Fruit fly (Drosophila melanogaster): Measurements from ENCODE around the gene CG3078.

The CG3078 gene

dm6 chrX:2219899-2220298 is 39.8 kb downstream of the CG3078 start (continued):
- no peak for TF ChIP-seq CG8319 (GFP tag; optimal IDR thresholded peaks at IDR 0.05)
- peak; percentile 55 for TF ChIP-seq CG4318 (GFP tag; optimal IDR thresholded peaks at IDR 0.05)
- no peak for TF ChIP-seq CG6854 (GFP tag; optimal IDR thresholded peaks at IDR 0.05)
- peak; percentile 9 for TF ChIP-seq CG10631 (GFP tag; optimal IDR thresholded peaks at IDR 0.05)
- peak; percentile 45; the same call in 2 of the 3 replicates for TF ChIP-seq CG8119 (GFP tag; IDR thresholded peaks at IDR 0.05)
- TF ChIP-seq CG16779 (tag; optimal IDR thresholded peaks at IDR 0.05), result no peak
- peak; percentile 5 for TF ChIP-seq CG10669 (GFP tag; optimal IDR thresholded peaks at IDR 0.05)
- no peak for TF ChIP-seq CG11762 (GFP tag; optimal IDR thresholded peaks at IDR 0.05; ENCODE audit: insufficient read depth)
- peak; percentile 15 for TF ChIP-seq CG6276 (GFP tag; optimal IDR thresholded peaks at IDR 0.05)
- TF ChIP-seq CG34406 (GFP tag; optimal IDR thresholded peaks at IDR 0.05), result no peak
- no peak for TF ChIP-seq Met (GFP tag; optimal IDR thresholded peaks at IDR 0.05)
- no peak for TF ChIP-seq spab (GFP tag; optimal IDR thresholded peaks at IDR 0.05)
- TF ChIP-seq achi (GFP tag; optimal IDR thresholded peaks at IDR 0.05), result peak; percentile 23
- no peak for TF ChIP-seq Ets21C (GFP tag; optimal IDR thresholded peaks at IDR 0.05)
- TF ChIP-seq CG3032 (tag; optimal IDR thresholded peaks at IDR 0.05), result peak; percentile 12
- no peak for TF ChIP-seq Hr38 (GFP tag; optimal IDR thresholded peaks at IDR 0.05)
- TF ChIP-seq OdsH (GFP tag; optimal IDR thresholded peaks at IDR 0.05), result peak; percentile 43
- TF ChIP-seq fd85E (GFP tag; optimal IDR thresholded peaks at IDR 0.05), result no peak
- TF ChIP-seq CG6808 (GFP tag; optimal IDR thresholded peaks at IDR 0.05), result peak; percentile 6
- TF ChIP-seq Eip93F (GFP tag; optimal IDR thresholded peaks at IDR 0.05), result no peak
- no peak for TF ChIP-seq fd59A (GFP tag; optimal IDR thresholded peaks at IDR 0.05)

dm6 chrX:2219246-2219645 is 40.4 kb downstream of the CG3078 start:
- TF ChIP-seq net (GFP tag; optimal IDR thresholded peaks at IDR 0.05) (peak; percentile 23), vri (GFP tag; optimal IDR thresholded peaks at IDR 0.05) (no peak)

- TF ChIP-seq spab (GFP tag; optimal IDR thresholded peaks at IDR 0.05), result no peak
Observed at dm6 chrX:2218455-2218854, 41.2 kb downstream of the CG3078 start.

- TF ChIP-seq pdm3 (GFP tag; optimal IDR thresholded peaks at IDR 0.05) (no peak), svp (GFP tag) (peak; percentile 80), Lpt (GFP tag; optimal IDR thresholded peaks at IDR 0.05) (no peak), Eip93F (GFP tag; optimal IDR thresholded peaks at IDR 0.05) (no peak), CG11762 (GFP tag; optimal IDR thresholded peaks at IDR 0.05; ENCODE audit: insufficient read depth) (no peak), Eip78C (GFP tag) (peak; percentile 55), CG11902 (GFP tag; optimal IDR thresholded peaks at IDR 0.05) (no peak), Eip75B (GFP tag; optimal IDR thresholded peaks at IDR 0.05) (peak; percentile 31)
Observed at dm6 chrX:2213759-2214406, 45.8 kb downstream of the CG3078 start, which contains the start of gene SmydA-8. TSS of gene SmydA-8 (minus strand) at chrX:2213809.

- TF ChIP-seq CG1621 (tag; optimal IDR thresholded peaks at IDR 0.05) (no peak), svp (GFP tag) (peak; percentile 92), CG11902 (GFP tag; optimal IDR thresholded peaks at IDR 0.05) (no peak), Lpt (GFP tag; optimal IDR thresholded peaks at IDR 0.05) (no peak), CG32006 (GFP tag; optimal IDR thresholded peaks at IDR 0.05) (no peak), Eip75B (GFP tag; optimal IDR thresholded peaks at IDR 0.05) (no peak), Sox102F (GFP tag; optimal IDR thresholded peaks at IDR 0.05) (no peak), Ets96B (tag; optimal IDR thresholded peaks at IDR 0.05) (no peak), CG8319 (GFP tag; optimal IDR thresholded peaks at IDR 0.05) (no peak), Hr4 (GFP tag; optimal IDR thresholded peaks at IDR 0.05) (peak; percentile 33), CG11294 (GFP tag; IDR thresholded peaks at IDR 0.05) (no peak), ss (GFP tag; optimal IDR thresholded peaks at IDR 0.05) (no peak), cyc (GFP tag; optimal IDR thresholded peaks at IDR 0.05) (no peak), CG6808 (GFP tag; optimal IDR thresholded peaks at IDR 0.05) (no peak), CG31627 (GFP tag; optimal IDR thresholded peaks at IDR 0.05) (no peak), Gug (GFP tag; IDR thresholded peaks at IDR 0.05) (no peak), achi (GFP tag; optimal IDR thresholded peaks at IDR 0.05) (no peak), vri (GFP tag; optimal IDR thresholded peaks at IDR 0.05) (no peak), CG3032 (tag; optimal IDR thresholded peaks at IDR 0.05) (no peak), CG6163 (GFP tag; IDR thresholded peaks at IDR 0.05) (0 out of 3 replicates have a peak, but pooled peaks have one; percentile 34), Sox14 (GFP tag; optimal IDR thresholded peaks at IDR 0.05) (no peak), pdm3 (GFP tag; optimal IDR thresholded peaks at IDR 0.05) (no peak), CG8119 (GFP tag; IDR thresholded peaks at IDR 0.05) (0 out of 3 replicates have a peak, but pooled peaks have one; percentile 16), Met (GFP tag; optimal IDR thresholded peaks at IDR 0.05) (peak; percentile 12), OdsH (GFP tag; optimal IDR thresholded peaks at IDR 0.05) (no peak), net (GFP tag; optimal IDR thresholded peaks at IDR 0.05) (no peak), CG10631 (GFP tag; optimal IDR thresholded peaks at IDR 0.05) (no peak)
Observed at dm6 chrX:2212327-2212820, 47.3 kb downstream of the CG3078 start.
